Fruit fly (Drosophila melanogaster): ENCODE data around the gene RpL17.

RpL17 gene

DNA sequence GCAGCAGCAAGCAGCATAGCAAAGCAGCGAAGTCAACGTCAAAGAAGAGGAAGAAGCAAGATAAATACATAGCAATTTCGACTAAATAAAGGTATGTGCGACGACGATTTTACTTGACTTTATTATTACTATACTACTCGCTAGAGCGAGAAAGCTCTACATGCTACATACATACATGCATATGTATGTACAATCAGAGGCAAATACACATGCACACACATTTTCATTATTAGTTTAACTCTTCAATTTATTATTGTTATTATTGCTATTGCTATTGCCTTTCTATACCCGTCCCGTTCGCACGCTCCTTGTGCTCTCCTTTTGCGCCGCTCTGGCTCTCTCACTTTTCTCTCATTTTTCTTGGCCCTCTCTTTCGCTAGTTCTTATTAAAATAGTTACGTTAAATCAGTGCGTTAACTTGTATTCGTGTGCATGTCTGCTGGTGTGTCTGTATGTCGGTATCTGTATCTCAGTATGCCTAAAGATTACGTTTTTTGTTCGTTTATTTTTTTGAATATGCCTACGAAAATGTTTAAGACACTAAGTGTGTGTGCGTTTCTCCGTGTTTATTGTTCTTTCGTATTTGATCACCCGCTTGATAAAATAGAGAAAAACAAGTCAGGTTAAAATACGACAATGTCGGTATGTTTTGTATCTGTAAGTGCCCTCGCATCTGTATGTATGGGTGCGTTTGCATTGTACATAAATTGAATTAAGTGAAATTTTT is 43.6 kb downstream of the RpL17 start (continued):
- TF ChIP-seq NC2α (GFP tag; optimal IDR thresholded peaks at IDR 0.05) (no peak), Hr78 (GFP tag; optimal IDR thresholded peaks at IDR 0.05) (no peak), Meics (GFP tag; optimal IDR thresholded peaks at IDR 0.05) (no peak), Bgb (GFP tag; IDR thresholded peaks at IDR 0.05; ENCODE audit: partially characterized antibody) (no peak), CG34224 (GFP tag; IDR thresholded peaks at IDR 0.05; ENCODE audit: partially characterized antibody) (no peak), CG6175 (GFP tag; IDR thresholded peaks at IDR 0.05) (no peak), BtbVII (GFP tag; optimal IDR thresholded peaks at IDR 0.05) (peak; percentile 24), cg (GFP tag; optimal IDR thresholded peaks at IDR 0.05) (peak; percentile 75), eyg (GFP tag; optimal IDR thresholded peaks at IDR 0.05) (no peak), CG1233 (GFP tag; optimal IDR thresholded peaks at IDR 0.05) (no peak), luna (GFP tag; optimal IDR thresholded peaks at IDR 0.05) (no peak), CG14050 (GFP tag; IDR thresholded peaks at IDR 0.05) (no peak), CG14014 (GFP tag; IDR thresholded peaks at IDR 0.05) (no peak), CG2199 (GFP tag; IDR thresholded peaks at IDR 0.05) (peak; percentile 45; the same call in 1 of the 3 replicates), gsb (GFP tag; IDR thresholded peaks at IDR 0.05) (no peak), tap (tag; optimal IDR thresholded peaks at IDR 0.05) (peak; percentile 6), CG2889 (GFP tag; IDR thresholded peaks at IDR 0.05) (no peak), CG6813 (GFP tag; optimal IDR thresholded peaks at IDR 0.05) (no peak), Adf1 (GFP tag; IDR thresholded peaks at IDR 0.05) (peak; percentile 90), CG9437 (GFP tag; optimal IDR thresholded peaks at IDR 0.05) (peak; percentile 32), CG4424 (GFP tag; optimal IDR thresholded peaks at IDR 0.05) (no peak), Usf (GFP tag; optimal IDR thresholded peaks at IDR 0.05) (no peak), Doc3 (GFP tag; IDR thresholded peaks at IDR 0.05; ENCODE audit: partially characterized antibody) (no peak), CG2116 (GFP tag; optimal IDR thresholded peaks at IDR 0.05) (no peak), CG17361 (GFP tag; IDR thresholded peaks at IDR 0.05) (no peak), CG12769 (tag; optimal IDR thresholded peaks at IDR 0.05) (peak; percentile 20), Fer1 (GFP tag; optimal IDR thresholded peaks at IDR 0.05) (peak; percentile 6), jing (GFP tag; optimal IDR thresholded peaks at IDR 0.05) (no peak), CG8290 (GFP tag; optimal IDR thresholded peaks at IDR 0.05) (no peak), CG8290 (tag; optimal IDR thresholded peaks at IDR 0.05) (peak in 1 of 2 experiments; percentile 6), CG17385 (GFP tag; optimal IDR thresholded peaks at IDR 0.05) (peak; percentile 86), Sox102F (GFP tag; optimal IDR thresholded peaks at IDR 0.05) (no peak), D19B (GFP tag; optimal IDR thresholded peaks at IDR 0.05) (no peak), Blimp-1 (GFP tag; optimal IDR thresholded peaks at IDR 0.05) (no peak), prd (optimal IDR thresholded peaks at IDR 0.05) (no peak), prd (GFP tag; IDR thresholded peaks at IDR 0.05) (no peak), eve (GFP tag; optimal IDR thresholded peaks at IDR 0.05) (peak in 1 of 2 experiments; percentile 24), CG8924 (tag; optimal IDR thresholded peaks at IDR 0.05) (peak; percentile 71), CG15073 (GFP tag; optimal IDR thresholded peaks at IDR 0.05) (no peak), CG4360 (GFP tag; IDR thresholded peaks at IDR 0.05) (no peak), Ets65A (GFP tag) (no peak), Aef1 (GFP tag; IDR thresholded peaks at IDR 0.05) (no peak), CG13287 (GFP tag; IDR thresholded peaks at IDR 0.05; ENCODE audit: partially characterized antibody) (peak; percentile 5; the same call in 1 of the 2 replicates), E2f1 (GFP tag; IDR thresholded peaks at IDR 0.05) (no peak), NK7.1 (GFP tag; optimal IDR thresholded peaks at IDR 0.05) (no peak), Trl (optimal IDR thresholded peaks at IDR 0.05) (peak; percentile 79 to 93), Trl (GFP tag; optimal IDR thresholded peaks at IDR 0.05) (no peak), Ets97D (GFP tag; optimal IDR thresholded peaks at IDR 0.05) (no peak), CG17612 (GFP tag; IDR thresholded peaks at IDR 0.05) (no peak), CG17829 (tag; optimal IDR thresholded peaks at IDR 0.05) (no peak), salm (tag; optimal IDR thresholded peaks at IDR 0.05) (peak; percentile 20)

All from whole organism, embryonic.